Worm (Caenorhabditis elegans) whole organism, L3 larva: Measurements from ENCODE around the gene sup-9.

Experiments
- R02D3.7 ChIP-seq: fragments of 150-350 bp; optimal IDR thresholded peaks from 2 replicates; lab custom pipeline; 2014; ENCODE audit warnings: missing biosample characterization, missing genetic modification characterization
- ama-1 ChIP-seq: fragments of 150-350 bp; optimal IDR thresholded peaks from 2 replicates; lab custom pipeline; 2018
- egl-27 ChIP-seq: sonication (generic microtip); optimal IDR thresholded peaks from 4 replicates; lab custom pipeline; 2017; ENCODE audit warnings: missing biosample characterization, missing genetic modification reagents, missing genetic modification characterization
- elt-3 ChIP-seq, 3 experiments: fragments of 150-350 bp in 1 of 3; sonication (generic microtip) in 2 of 3; optimal IDR thresholded peaks; 2 replicates in 2 of 3; 4 replicates in 1 of 3; lab custom pipeline; 2014 to 2017; ENCODE audit warnings: missing biosample characterization in 3 of 3, missing genetic modification characterization in 3 of 3
- mdl-1 ChIP-seq: fragments of 150-350 bp; optimal IDR thresholded peaks from 2 replicates; lab custom pipeline; 2014; ENCODE audit warnings: missing biosample characterization, missing genetic modification characterization
- nhr-11 ChIP-seq: fragments of 150-350 bp; optimal IDR thresholded peaks from 2 replicates; lab custom pipeline; 2014; ENCODE audit warnings: missing biosample characterization, missing genetic modification characterization
- nhr-77 ChIP-seq: fragments of 150-350 bp; optimal IDR thresholded peaks from 2 replicates; lab custom pipeline; 2014; ENCODE audit warnings: missing biosample characterization, missing genetic modification characterization
- pha-4 ChIP-seq: fragments of 150-350 bp; optimal IDR thresholded peaks from 2 replicates; lab custom pipeline; 2014; ENCODE audit warnings: missing biosample characterization, missing genetic modification reagents, missing genetic modification characterization
- skn-1 ChIP-seq: fragments of 150-350 bp; optimal IDR thresholded peaks from 2 replicates; lab custom pipeline; 2014; ENCODE audit warnings: missing biosample characterization, missing genetic modification characterization
- snpc-4 ChIP-seq: fragments of 150-350 bp; optimal IDR thresholded peaks from 2 replicates; lab custom pipeline; 2014; ENCODE audit warnings: missing biosample characterization, missing genetic modification characterization
- unc-62 ChIP-seq: fragments of 150-350 bp; sonication (generic microtip); optimal IDR thresholded peaks from 4 replicates; lab custom pipeline; 2014; ENCODE audit warnings: missing biosample characterization, missing genetic modification reagents, missing genetic modification characterization
- ztf-4 ChIP-seq: fragments of 150-350 bp; optimal IDR thresholded peaks from 2 replicates; lab custom pipeline; 2014; ENCODE audit warnings: missing biosample characterization, missing genetic modification characterization

DNA sequence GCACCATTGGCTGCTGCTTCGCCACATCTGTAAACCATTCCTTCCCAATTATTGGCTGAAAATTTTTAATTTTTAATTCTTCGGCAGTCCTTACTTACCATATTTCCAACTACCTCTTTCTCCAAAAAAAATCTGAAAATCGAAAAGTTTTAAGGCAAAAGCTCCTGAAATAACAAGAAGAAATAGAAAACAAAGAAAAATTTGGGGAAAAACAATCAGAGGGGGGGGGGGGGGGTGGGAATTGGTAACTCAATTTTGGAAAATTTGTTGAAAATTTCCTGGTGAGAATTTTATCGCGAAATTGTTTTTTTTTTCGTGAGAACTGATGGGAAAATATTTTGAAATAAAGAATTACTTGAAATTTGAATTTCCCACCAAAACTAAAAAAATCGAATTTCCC lies 5.6 kb upstream of the sup-9 start, which contains the start of gene set-11:
- TF ChIP-seq nhr-77: no peak
- no peak for TF ChIP-seq mdl-1 (tag; lab: Kevin White, UChicago)
- TF ChIP-seq ama-1: no peak
- TF ChIP-seq pha-4 (tag; lab: Kevin White, UChicago): no peak
- no peak for TF ChIP-seq nhr-11 (tag; lab: Kevin White, UChicago)
- TF ChIP-seq ztf-4 (tag; lab: Kevin White, UChicago): no peak
- no peak for TF ChIP-seq egl-27
- TF ChIP-seq R02D3.7 (tag; lab: Kevin White, UChicago): no peak
- no peak for TF ChIP-seq elt-3 (tag; optimal IDR thresholded peaks at IDR 0.05; lab: Kevin White, UChicago)
- no peak for TF ChIP-seq skn-1
- TF ChIP-seq snpc-4 (tag; lab: Kevin White, UChicago): no peak
- no peak for TF ChIP-seq unc-62
